Fruit fly (Drosophila melanogaster): ENCODE measurements around the gene CG12320.
A peak's percentile ranks its signal among the peaks of the same experiment; 100 is the strongest.

Gene CG12320

dm6 chr3R:18226043-18226808, 26.3 kb downstream of the CG12320 start, which contains the start of the genes CG7168 and Mdh2 (continued):
- TF ChIP-seq crol (GFP tag; IDR thresholded peaks at IDR 0.05) (peak; percentile 35; the same call in 1 of the 2 replicates), scrt (GFP tag; optimal IDR thresholded peaks at IDR 0.05) (peak; percentile 51), Nf-YC (tag; optimal IDR thresholded peaks at IDR 0.05) (peak; percentile 83), Ets97D (GFP tag; optimal IDR thresholded peaks at IDR 0.05) (peak; percentile 67), Dek (tag; optimal IDR thresholded peaks at IDR 0.05) (no peak), Scr (GFP tag; IDR thresholded peaks at IDR 0.05; ENCODE audit: partially characterized antibody) (peak; percentile 84), CG3995 (GFP tag; optimal IDR thresholded peaks at IDR 0.05) (no peak), HmgZ (tag; optimal IDR thresholded peaks at IDR 0.05) (peak; percentile 60), E2f2 (GFP tag; IDR thresholded peaks at IDR 0.05) (peak; percentile 80), esg (GFP tag; conservative IDR thresholded peaks at IDR 0.05) (no peak), CG3163 (GFP tag; optimal IDR thresholded peaks at IDR 0.05) (no peak), sna (GFP tag; IDR thresholded peaks at IDR 0.05; ENCODE audit: partially characterized antibody) (peak; percentile 77; the same call in 1 of the 2 replicates), CG6765 (GFP tag; optimal IDR thresholded peaks at IDR 0.05) (peak; percentile 36), Bgb (GFP tag; IDR thresholded peaks at IDR 0.05; ENCODE audit: partially characterized antibody) (peak; percentile 88), CG9215 (GFP tag; IDR thresholded peaks at IDR 0.05) (no peak), grn (GFP tag; optimal IDR thresholded peaks at IDR 0.05) (no peak), Myb (GFP tag; optimal IDR thresholded peaks at IDR 0.05) (peak; percentile 53), CG13424 (tag; optimal IDR thresholded peaks at IDR 0.05) (no peak), CG6654 (GFP tag; optimal IDR thresholded peaks at IDR 0.05) (no peak), Sox102F (GFP tag; optimal IDR thresholded peaks at IDR 0.05) (no peak), CG6175 (GFP tag; IDR thresholded peaks at IDR 0.05) (no peak), hbn (GFP tag; IDR thresholded peaks at IDR 0.05; ENCODE audit: partially characterized antibody) (peak; percentile 69), lilli (GFP tag; optimal IDR thresholded peaks at IDR 0.05) (peak; percentile 32), vnd (GFP tag; IDR thresholded peaks at IDR 0.05; ENCODE audit: partially characterized antibody) (peak; percentile 81), amos (GFP tag; IDR thresholded peaks at IDR 0.05; ENCODE audit: partially characterized antibody) (peak; percentile 79), CG43689 (GFP tag; IDR thresholded peaks at IDR 0.05) (no peak), CG10267 (tag; optimal IDR thresholded peaks at IDR 0.05) (peak; percentile 16), gsb-n (tag; optimal IDR thresholded peaks at IDR 0.05) (no peak), tin (GFP tag; optimal IDR thresholded peaks at IDR 0.05) (peak; percentile 4), phol (tag; optimal IDR thresholded peaks at IDR 0.05) (peak; percentile 44), gce (GFP tag; IDR thresholded peaks at IDR 0.05) (no peak), HmgD (GFP tag; optimal IDR thresholded peaks at IDR 0.05) (peak; percentile 2), CG15011 (GFP tag; optimal IDR thresholded peaks at IDR 0.05) (no peak), Dbx (GFP tag; IDR thresholded peaks at IDR 0.05) (no peak), crc (GFP tag; optimal IDR thresholded peaks at IDR 0.05) (no peak), mld (GFP tag; IDR thresholded peaks at IDR 0.05; ENCODE audit: partially characterized antibody) (peak; percentile 73; the same call in 2 of the 3 replicates), CG9797 (GFP tag; optimal IDR thresholded peaks at IDR 0.05) (peak; percentile 30), caup (GFP tag; optimal IDR thresholded peaks at IDR 0.05; ENCODE audit: severe bottlenecking) (peak; percentile 9), CG30403 (GFP tag; optimal IDR thresholded peaks at IDR 0.05) (peak; percentile 7), CG34224 (GFP tag; IDR thresholded peaks at IDR 0.05; ENCODE audit: partially characterized antibody) (peak; percentile 79), lab (GFP tag; optimal IDR thresholded peaks at IDR 0.05) (peak; percentile 40), nmo (GFP tag; optimal IDR thresholded peaks at IDR 0.05) (peak; percentile 47), CG17385 (GFP tag; optimal IDR thresholded peaks at IDR 0.05) (no peak), Hey (tag; optimal IDR thresholded peaks at IDR 0.05) (no peak), yki (optimal IDR thresholded peaks at IDR 0.05) (no peak), CG17829 (tag; optimal IDR thresholded peaks at IDR 0.05) (peak; percentile 31), CG11560 (tag; IDR thresholded peaks at IDR 0.05) (peak; percentile 80; the same call in 2 of the 3 replicates), Dref (GFP tag; IDR thresholded peaks at IDR 0.05) (peak; percentile 92), Atf3 (GFP tag; optimal IDR thresholded peaks at IDR 0.05) (no peak)

Data from whole organism, embryonic.